Fruit fly (Drosophila melanogaster) whole organism, embryonic: Measurements from ENCODE around the gene CG15539.

Experiments used
- Antp ChIP-seq: fragments of 200-800 bp; sonication (Bioruptor generic); optimal IDR thresholded peaks from 3 replicates; lab custom pipeline; 2016; ENCODE audit warnings: missing biosample characterization, missing genetic modification characterization
- BEAF-32 ChIP-seq: fragments of 200-800 bp; sonication (Bioruptor generic); optimal IDR thresholded peaks from 3 replicates; lab custom pipeline; 2017; ENCODE audit warnings: missing biosample characterization, missing genetic modification characterization, mild to moderate bottlenecking, moderate library complexity, missing genetic modification reagents
- CG10431 ChIP-seq: fragments of 200-800 bp; sonication (Bioruptor generic); optimal IDR thresholded peaks from 3 replicates; lab custom pipeline; 2018; ENCODE audit warnings: missing biosample characterization, mild to moderate bottlenecking, missing genetic modification characterization
- CG12659 ChIP-seq: fragments of 200-800 bp; sonication (Bioruptor generic); optimal IDR thresholded peaks from 3 replicates; lab custom pipeline; 2017; ENCODE audit warnings: mild to moderate bottlenecking, missing biosample characterization, missing genetic modification reagents, missing genetic modification characterization
- CG13296 ChIP-seq: fragments of 200-800 bp; sonication (Bioruptor generic); optimal IDR thresholded peaks from 3 replicates; lab custom pipeline; 2018; ENCODE audit warnings: missing biosample characterization, mild to moderate bottlenecking, missing genetic modification characterization
- CG13624 ChIP-seq: fragments of 200-800 bp; sonication (Bioruptor generic); optimal IDR thresholded peaks from 2 replicates; lab custom pipeline; 2016; ENCODE audit warnings: missing biosample characterization, missing genetic modification characterization
- CG13775 ChIP-seq: fragments of 200-800 bp; sonication (Bioruptor generic); optimal IDR thresholded peaks from 3 replicates; lab custom pipeline; 2017; ENCODE audit warnings: missing biosample characterization, mild to moderate bottlenecking, missing genetic modification characterization
- CG14710 ChIP-seq: fragments of 200-800 bp; sonication (Bioruptor generic); optimal IDR thresholded peaks from 3 replicates; lab custom pipeline; 2019; ENCODE audit warnings: missing biosample characterization, mild to moderate bottlenecking, missing genetic modification characterization, moderate library complexity
- CG1529 ChIP-seq: fragments of 200-800 bp; sonication (Bioruptor generic); optimal IDR thresholded peaks from 3 replicates; lab custom pipeline; 2018; ENCODE audit warnings: missing biosample characterization, missing genetic modification characterization
- CG1602 ChIP-seq: fragments of 200-800 bp; sonication (Bioruptor generic); optimal IDR thresholded peaks from 3 replicates; lab custom pipeline; 2016; ENCODE audit warnings: missing biosample characterization, missing genetic modification characterization
- CG17829 ChIP-seq: fragments of 200-800 bp; optimal IDR thresholded peaks from 2 replicates; lab custom pipeline; 2019; ENCODE audit warnings: missing biosample characterization, mild to moderate bottlenecking, missing genetic modification characterization, moderate library complexity
- CG30403 ChIP-seq: fragments of 200-800 bp; sonication (Bioruptor generic); optimal IDR thresholded peaks from 3 replicates; lab custom pipeline; 2016; ENCODE audit warnings: missing biosample characterization, missing genetic modification characterization
- CG31441 ChIP-seq: fragments of 200-800 bp; sonication (Bioruptor generic); IDR thresholded peaks from 2 replicates; pipeline ENCODE4 v1.3.6; 2022; ENCODE audit warnings: missing biosample characterization, missing genetic modification characterization
- CG33213 ChIP-seq: fragments of 200-800 bp; sonication (Bioruptor generic); optimal IDR thresholded peaks from 3 replicates; lab custom pipeline; 2016; ENCODE audit warnings: missing biosample characterization, missing genetic modification characterization
- CG7271 ChIP-seq: fragments of 200-800 bp; sonication (Bioruptor generic); optimal IDR thresholded peaks from 2 replicates; lab custom pipeline; 2018; ENCODE audit warnings: missing biosample characterization, mild to moderate bottlenecking, missing genetic modification characterization, moderate library complexity
- Camta ChIP-seq: fragments of 200-800 bp; sonication (Bioruptor generic); optimal IDR thresholded peaks from 2 replicates; lab custom pipeline; 2016; ENCODE audit warnings: missing biosample characterization, missing genetic modification characterization
- Chrac-16 ChIP-seq: fragments of 200-800 bp; sonication (Bioruptor generic); optimal IDR thresholded peaks from 3 replicates; lab custom pipeline; 2016; ENCODE audit warnings: missing biosample characterization, missing genetic modification characterization
- D ChIP-seq, 2 experiments: fragments of 200-800 bp in 1 of 2; fragments of >200 bp in 1 of 2; sonication (Bioruptor generic) in 1 of 2; optimal IDR thresholded peaks; 2 replicates in 1 of 2; 3 replicates in 1 of 2; lab custom pipeline; 2017; ENCODE audit warnings: mild to moderate bottlenecking in 1 of 2, missing biosample characterization in 1 of 2, missing genetic modification characterization in 1 of 2, missing genetic modification reagents in 1 of 2
- D19B ChIP-seq: fragments of 200-800 bp; sonication (Bioruptor generic); optimal IDR thresholded peaks from 2 replicates; lab custom pipeline; 2017; ENCODE audit warnings: missing biosample characterization, mild to moderate bottlenecking, missing genetic modification characterization
- Doc3 ChIP-seq: fragments of 200-800 bp; sonication (Bioruptor generic); IDR thresholded peaks from 3 replicates; pipeline ENCODE4 v1.3.6; 2022; ENCODE audit warnings: missing biosample characterization, missing genetic modification characterization; ENCODE audit not compliant: partially characterized antibody
- Eip74EF ChIP-seq, 2 experiments: fragments of 200-800 bp in 1 of 2; fragments of >200 bp in 1 of 2; sonication (Bioruptor generic) in 1 of 2; optimal IDR thresholded peaks; 2 replicates each; lab custom pipeline; 2017 to 2019; ENCODE audit warnings: missing biosample characterization in 2 of 2, missing genetic modification characterization in 2 of 2, mild to moderate bottlenecking in 1 of 2, moderate library complexity in 1 of 2
- Fer2 ChIP-seq: fragments of 200-800 bp; sonication (Bioruptor generic); optimal IDR thresholded peaks from 2 replicates; lab custom pipeline; 2018; ENCODE audit warnings: missing biosample characterization, mild to moderate bottlenecking, missing genetic modification characterization, moderate library complexity
- HmgZ ChIP-seq: fragments of 200-800 bp; sonication (Bioruptor generic); optimal IDR thresholded peaks from 2 replicates; lab custom pipeline; 2018; ENCODE audit warnings: missing biosample characterization, mild to moderate bottlenecking, missing genetic modification characterization
- Meics ChIP-seq: fragments of 200-800 bp; sonication (Bioruptor generic); optimal IDR thresholded peaks from 2 replicates; lab custom pipeline; 2017; ENCODE audit warnings: missing biosample characterization, mild to moderate bottlenecking, missing genetic modification characterization
- NC2α ChIP-seq: fragments of 200-800 bp; sonication (Bioruptor generic); optimal IDR thresholded peaks from 2 replicates; lab custom pipeline; 2016; ENCODE audit warnings: missing biosample characterization, missing genetic modification characterization
- NC2β ChIP-seq: fragments of 200-800 bp; sonication (Bioruptor generic); optimal IDR thresholded peaks from 2 replicates; lab custom pipeline; 2016; ENCODE audit warnings: missing biosample characterization, missing genetic modification characterization
- NK7.1 ChIP-seq: fragments of 200-800 bp; sonication (Bioruptor generic); optimal IDR thresholded peaks from 3 replicates; lab custom pipeline; 2016; ENCODE audit warnings: missing biosample characterization, missing genetic modification characterization
- Ravus ChIP-seq: fragments of 200-800 bp; sonication (Bioruptor generic); IDR thresholded peaks from 2 replicates; pipeline ENCODE4 v1.3.6; 2022; ENCODE audit warnings: missing biosample characterization, missing genetic modification characterization
- Vsx1 ChIP-seq: fragments of 200-800 bp; sonication (Bioruptor generic); optimal IDR thresholded peaks from 2 replicates; lab custom pipeline; 2017; ENCODE audit warnings: missing biosample characterization, mild to moderate bottlenecking, missing genetic modification characterization, missing genetic modification reagents
- abd-A ChIP-seq: fragments of 200-800 bp; sonication (Bioruptor generic); optimal IDR thresholded peaks from 3 replicates; lab custom pipeline; 2019; ENCODE audit warnings: missing biosample characterization, mild to moderate bottlenecking, missing genetic modification characterization, moderate library complexity
- al ChIP-seq: fragments of 200-800 bp; sonication (Bioruptor generic); IDR thresholded peaks from 2 replicates; pipeline ENCODE4 v1.3.6; 2022; ENCODE audit warnings: missing biosample characterization, missing genetic modification characterization
- ase ChIP-seq: fragments of 200-800 bp; sonication (Bioruptor generic); IDR thresholded peaks from 3 replicates; pipeline ENCODE4 v1.3.6; 2022; ENCODE audit warnings: missing biosample characterization, missing genetic modification characterization
- cg ChIP-seq: fragments of 200-800 bp; sonication (Bioruptor generic); optimal IDR thresholded peaks from 3 replicates; lab custom pipeline; 2019; ENCODE audit warnings: missing biosample characterization, mild to moderate bottlenecking, missing genetic modification characterization, moderate library complexity
- corto ChIP-seq: fragments of 200-800 bp; sonication (Bioruptor generic); optimal IDR thresholded peaks from 2 replicates; lab custom pipeline; 2016; ENCODE audit warnings: missing biosample characterization, mild to moderate bottlenecking, missing genetic modification characterization, moderate library complexity
- grau ChIP-seq: fragments of 200-800 bp; optimal IDR thresholded peaks from 3 replicates; lab custom pipeline; 2019; ENCODE audit warnings: missing biosample characterization, mild to moderate bottlenecking, missing genetic modification characterization, moderate library complexity
- grn ChIP-seq: fragments of 200-800 bp; sonication (Bioruptor generic); optimal IDR thresholded peaks from 3 replicates; lab custom pipeline; 2017; ENCODE audit warnings: missing biosample characterization, missing genetic modification characterization
- gro ChIP-seq: fragments of 200-800 bp; sonication (Bioruptor generic); optimal IDR thresholded peaks from 2 replicates; lab custom pipeline; 2016; ENCODE audit warnings: missing biosample characterization, missing genetic modification characterization
- hth ChIP-seq: fragments of >200 bp; optimal IDR thresholded peaks from 2 replicates; lab custom pipeline; 2017; ENCODE audit warnings: inconsistent platforms
- jigr1 ChIP-seq: fragments of 200-800 bp; sonication (Bioruptor generic); IDR thresholded peaks from 3 replicates; pipeline ENCODE4 v1.3.6; 2022; ENCODE audit warnings: missing biosample characterization, missing genetic modification characterization
- klu ChIP-seq: fragments of 200-800 bp; sonication (Bioruptor generic); IDR thresholded peaks from 2 replicates; pipeline ENCODE4 v1.3.6; 2022; ENCODE audit warnings: missing biosample characterization, missing genetic modification characterization
- p53 ChIP-seq: fragments of 200-800 bp; sonication (Bioruptor generic); optimal IDR thresholded peaks from 2 replicates; lab custom pipeline; 2016; ENCODE audit warnings: missing biosample characterization, missing genetic modification characterization
- sd ChIP-seq: fragments of 200-800 bp; sonication (Bioruptor generic); optimal IDR thresholded peaks from 3 replicates; lab custom pipeline; 2018; ENCODE audit warnings: missing biosample characterization, mild to moderate bottlenecking, missing genetic modification characterization, moderate library complexity
- seq ChIP-seq: fragments of 200-800 bp; sonication (Bioruptor generic); IDR thresholded peaks from 2 replicates; pipeline ENCODE4 v1.3.6; 2022; ENCODE audit warnings: missing biosample characterization, missing genetic modification characterization
- sqz ChIP-seq: fragments of 200-800 bp; sonication (Bioruptor generic); optimal IDR thresholded peaks from 3 replicates; lab custom pipeline; 2018; ENCODE audit warnings: missing biosample characterization, mild to moderate bottlenecking, missing genetic modification characterization
- sr ChIP-seq: fragments of 200-800 bp; sonication (Bioruptor generic); IDR thresholded peaks from 3 replicates; pipeline ENCODE4 v1.3.6; 2022; ENCODE audit warnings: missing biosample characterization, missing genetic modification characterization
- sug ChIP-seq: fragments of 200-800 bp; optimal IDR thresholded peaks from 2 replicates; lab custom pipeline; 2019; ENCODE audit warnings: missing biosample characterization, mild to moderate bottlenecking, missing genetic modification characterization, moderate library complexity
- toy ChIP-seq: fragments of 200-800 bp; sonication (Bioruptor generic); IDR thresholded peaks from 2 replicates; pipeline ENCODE4 v1.3.6; 2022; ENCODE audit warnings: missing biosample characterization, missing genetic modification characterization
- trh ChIP-seq: fragments of 200-800 bp; sonication (Bioruptor generic); optimal IDR thresholded peaks from 2 replicates; lab custom pipeline; 2016; ENCODE audit warnings: missing biosample characterization, missing genetic modification characterization
- vvl ChIP-seq: fragments of 200-800 bp; sonication (Bioruptor generic); IDR thresholded peaks from 2 replicates; pipeline ENCODE4 v1.3.6; 2022; ENCODE audit warnings: missing biosample characterization, missing genetic modification characterization
- zen2 ChIP-seq: fragments of 200-800 bp; sonication (Bioruptor generic); IDR thresholded peaks from 3 replicates; pipeline ENCODE4 v1.3.6; 2022; ENCODE audit warnings: missing biosample characterization, missing genetic modification characterization; ENCODE audit not compliant: partially characterized antibody

CG15539 gene

DNA sequence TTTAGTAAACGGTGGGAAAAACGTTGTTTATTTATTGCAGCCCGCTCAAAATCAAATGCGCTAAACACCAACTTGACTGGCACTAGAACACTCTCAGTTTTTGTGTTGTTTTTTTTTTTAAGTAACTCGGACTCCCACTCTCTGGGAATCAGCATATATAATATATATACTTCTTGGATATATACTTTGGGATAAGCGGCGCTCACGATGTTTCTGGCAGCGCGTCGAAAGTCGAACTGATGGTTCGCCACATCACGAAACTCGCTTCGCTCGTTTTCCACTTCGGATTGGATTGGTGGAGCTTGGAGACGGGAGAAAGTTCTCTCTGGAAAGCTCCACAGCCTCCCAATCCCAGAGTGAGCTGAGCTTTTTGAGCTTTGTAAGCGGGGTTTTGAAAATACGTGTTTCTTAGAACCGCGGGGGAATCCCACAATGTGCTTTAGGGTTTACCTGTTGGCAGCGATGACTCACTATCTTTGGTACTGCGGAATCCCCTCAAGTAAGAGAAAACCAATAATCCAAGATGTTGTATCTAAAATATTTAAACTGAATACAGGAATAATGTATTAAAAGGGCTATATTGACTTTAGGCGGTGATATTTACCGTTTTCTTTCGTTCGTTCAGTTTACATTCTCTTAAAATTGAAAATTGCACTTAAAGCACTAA lies 21.1 kb downstream of the CG15539 start, which contains the start of gene jdp (continued):
- no peak for TF ChIP-seq CG13775 (GFP tag; lab: Kevin White, UChicago)
- TF ChIP-seq toy: no peak
- TF ChIP-seq al (GFP tag; lab: Robert Waterston, UW): no peak
- peak; percentile 3 for TF ChIP-seq CG13296 (GFP tag; lab: Kevin White, UChicago)
- no peak for TF ChIP-seq BEAF-32 (GFP tag; lab: Kevin White, UChicago)
- TF ChIP-seq CG30403 (GFP tag; lab: Kevin White, UChicago): no peak
- no peak for TF ChIP-seq cg
- TF ChIP-seq vvl (GFP tag; lab: Robert Waterston, UW): peak; percentile 29; the same call in 1 of the 2 replicates
- TF ChIP-seq Antp (GFP tag; lab: Kevin White, UChicago): no peak
- no peak for TF ChIP-seq Camta (GFP tag; lab: Kevin White, UChicago)
- no peak for TF ChIP-seq CG1602 (GFP tag; lab: Kevin White, UChicago)
- TF ChIP-seq p53 (GFP tag; lab: Kevin White, UChicago): no peak
- no peak for TF ChIP-seq CG7271 (tag; lab: Kevin White, UChicago)
- TF ChIP-seq CG31441: no peak
- TF ChIP-seq Fer2 (tag; lab: Kevin White, UChicago): no peak
- no peak for TF ChIP-seq klu (GFP tag; lab: Robert Waterston, UW)
- TF ChIP-seq CG13624 (GFP tag; lab: Kevin White, UChicago): no peak
- TF ChIP-seq NC2α (GFP tag; lab: Kevin White, UChicago): no peak
- no peak for TF ChIP-seq D19B (GFP tag; lab: Kevin White, UChicago)
- peak; percentile 52; the same call in 1 of the 3 replicates for TF ChIP-seq sr (GFP tag; lab: Robert Waterston, UW)
- TF ChIP-seq CG1529: no peak
- no peak for TF ChIP-seq Meics (GFP tag; lab: Kevin White, UChicago)
- no peak for TF ChIP-seq trh
- no peak for TF ChIP-seq Chrac-16 (GFP tag; lab: Kevin White, UChicago)
- TF ChIP-seq CG10431 (GFP tag; lab: Kevin White, UChicago): no peak
- TF ChIP-seq sug (tag; lab: Kevin White, UChicago): no peak
- no peak for TF ChIP-seq seq
- TF ChIP-seq zen2 (GFP tag; lab: Robert Waterston, UW): peak; percentile 9; the same call in 1 of the 3 replicates
- TF ChIP-seq Eip74EF (GFP tag; optimal IDR thresholded peaks at IDR 0.05; lab: Kevin White, UChicago): peak in 1 of 2 experiments; percentile 8
- no peak for TF ChIP-seq Vsx1
- TF ChIP-seq sqz (GFP tag; lab: Kevin White, UChicago): no peak
- peak; percentile 43 for TF ChIP-seq sd (tag; lab: Kevin White, UChicago)
- no peak for TF ChIP-seq Ravus
- no peak for TF ChIP-seq Doc3 (GFP tag; lab: Robert Waterston, UW)
- TF ChIP-seq CG33213 (GFP tag; lab: Kevin White, UChicago): no peak
- TF ChIP-seq D (optimal IDR thresholded peaks at IDR 0.05; lab: Kevin White, UChicago): no peak
- no peak for TF ChIP-seq D (GFP tag; optimal IDR thresholded peaks at IDR 0.05; lab: Kevin White, UChicago)
- no peak for TF ChIP-seq gro (GFP tag; lab: Kevin White, UChicago)
- peak; percentile 55 for TF ChIP-seq abd-A (tag; lab: Kevin White, UChicago)
- TF ChIP-seq grau (tag; lab: Kevin White, UChicago): no peak
- TF ChIP-seq HmgZ (tag; lab: Kevin White, UChicago): no peak
- no peak for TF ChIP-seq hth (lab: Kevin White, UChicago)
- TF ChIP-seq CG12659 (GFP tag; lab: Kevin White, UChicago): no peak
- no peak for TF ChIP-seq NC2β (GFP tag; lab: Kevin White, UChicago)
- TF ChIP-seq corto (GFP tag; lab: Kevin White, UChicago): peak; percentile 8
- TF ChIP-seq ase (GFP tag; lab: Robert Waterston, UW): no peak
- TF ChIP-seq grn (GFP tag; lab: Kevin White, UChicago): no peak
- no peak for TF ChIP-seq CG14710
- TF ChIP-seq NK7.1 (GFP tag; lab: Kevin White, UChicago): no peak
- no peak for TF ChIP-seq CG17829 (tag; lab: Kevin White, UChicago)
- TF ChIP-seq jigr1 (GFP tag; lab: Robert Waterston, UW): no peak
